Worm (Caenorhabditis elegans): ENCODE data around the gene ZC250.5.
A peak's percentile ranks its signal among the peaks of the same experiment; 100 is the strongest.

The ZC250.5 gene

ce11 chrV:5819903-5820302 lies 14.3 kb downstream of the ZC250.5 start:
- peak; percentile 75 for TF ChIP-seq elt-2 (tag; optimal IDR thresholded peaks at IDR 0.05)
- no peak for TF ChIP-seq nhr-23 (tag; optimal IDR thresholded peaks at IDR 0.05)
- TF ChIP-seq pqm-1 (tag; optimal IDR thresholded peaks at IDR 0.05), result peak; percentile 58

- TF ChIP-seq aly-2 (tag; optimal IDR thresholded peaks at IDR 0.05) (no peak), nhr-25 (tag; optimal IDR thresholded peaks at IDR 0.05) (no peak), R02D3.7 (tag; optimal IDR thresholded peaks at IDR 0.05) (no peak), ceh-28 (tag; optimal IDR thresholded peaks at IDR 0.05) (no peak), elt-3 (tag; optimal IDR thresholded peaks at IDR 0.05) (no peak), jun-1 (tag; optimal IDR thresholded peaks at IDR 0.05) (no peak), elt-1 (tag; optimal IDR thresholded peaks at IDR 0.05) (no peak)
These were observed 14.8 kb downstream of the ZC250.5 start for ce11 chrV:5820401-5820800.

DNA sequence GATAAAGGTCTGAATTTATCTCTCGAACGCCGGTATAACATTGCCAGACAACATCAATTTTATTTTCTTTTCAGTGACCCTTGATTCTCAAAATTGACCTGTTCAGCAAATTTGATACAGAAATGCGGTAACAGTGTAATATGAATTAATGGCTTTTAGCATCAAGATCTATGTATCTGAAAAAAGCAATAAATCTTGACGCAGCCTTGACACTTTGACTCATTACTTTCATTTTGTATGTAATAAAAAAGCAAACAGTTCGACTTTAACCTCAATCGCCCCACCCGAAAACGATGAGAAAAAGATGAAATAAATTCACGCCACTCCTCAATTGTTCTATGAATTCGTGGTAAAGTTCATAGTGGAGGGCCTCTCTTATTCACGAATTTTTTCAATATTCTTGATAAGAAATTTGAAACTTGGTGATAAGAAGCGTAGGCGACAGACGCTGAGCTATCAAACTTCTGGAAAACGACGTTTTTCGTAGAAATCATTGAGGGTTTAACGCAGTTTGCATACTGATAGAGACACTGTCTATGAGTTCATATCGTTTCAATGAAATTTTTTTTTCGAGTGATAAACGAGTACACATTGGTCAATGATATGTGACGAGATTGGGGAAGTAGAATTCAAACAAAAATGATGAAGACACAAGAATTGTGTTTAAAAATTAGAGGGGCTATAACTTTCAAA lies 16.0 kb downstream of the ZC250.5 start:
- TF ChIP-seq pqm-1 (tag; optimal IDR thresholded peaks at IDR 0.05), result peak; percentile 89
- no peak for TF ChIP-seq nhr-11 (tag; optimal IDR thresholded peaks at IDR 0.05)
- TF ChIP-seq eor-1 (tag; optimal IDR thresholded peaks at IDR 0.05), result no peak
- no peak for TF ChIP-seq elt-1 (tag; optimal IDR thresholded peaks at IDR 0.05)
- no peak for TF ChIP-seq R02D3.7 (tag; optimal IDR thresholded peaks at IDR 0.05)
- TF ChIP-seq sea-2 (GFP tag; optimal IDR thresholded peaks at IDR 0.05), result no peak
- TF ChIP-seq nhr-25 (tag; optimal IDR thresholded peaks at IDR 0.05), result peak; percentile 73
- TF ChIP-seq daf-12 (tag; optimal IDR thresholded peaks at IDR 0.05), result no peak
- no peak for TF ChIP-seq ceh-82 (tag; optimal IDR thresholded peaks at IDR 0.05)
- TF ChIP-seq nhr-67 (tag; optimal IDR thresholded peaks at IDR 0.05), result no peak
- no peak for TF ChIP-seq mdl-1 (tag; optimal IDR thresholded peaks at IDR 0.05)
- no peak for TF ChIP-seq nfya-1 (tag; optimal IDR thresholded peaks at IDR 0.05; ENCODE audit: insufficient read depth)
- no peak for TF ChIP-seq nhr-43 (tag; optimal IDR thresholded peaks at IDR 0.05; ENCODE audit: poor library complexity, severe bottlenecking)
- TF ChIP-seq elt-2 (tag; optimal IDR thresholded peaks at IDR 0.05), result peak; percentile 92
- TF ChIP-seq ztf-4 (tag; optimal IDR thresholded peaks at IDR 0.05), result no peak
- TF ChIP-seq unc-39 (tag; optimal IDR thresholded peaks at IDR 0.05), result no peak
- no peak for TF ChIP-seq fkh-10 (GFP tag; optimal IDR thresholded peaks at IDR 0.05)
- no peak for TF ChIP-seq lin-15B (tag; optimal IDR thresholded peaks at IDR 0.05)
- TF ChIP-seq mml-1 (tag; optimal IDR thresholded peaks at IDR 0.05), result no peak
- no peak for TF ChIP-seq skn-1 (tag; optimal IDR thresholded peaks at IDR 0.05)
- peak; percentile 67 for TF ChIP-seq nhr-23 (tag; optimal IDR thresholded peaks at IDR 0.05)
- no peak for TF ChIP-seq fkh-2 (tag; optimal IDR thresholded peaks at IDR 0.05)
- TF ChIP-seq pha-4 (tag; optimal IDR thresholded peaks at IDR 0.05), result no peak
- peak; percentile 28 for TF ChIP-seq ceh-28 (tag; optimal IDR thresholded peaks at IDR 0.05)
- no peak for TF ChIP-seq ZK546.5 (tag; optimal IDR thresholded peaks at IDR 0.05)
- no peak for TF ChIP-seq lsy-12 (tag; optimal IDR thresholded peaks at IDR 0.05)
- no peak for TF ChIP-seq lin-39 (tag; optimal IDR thresholded peaks at IDR 0.05)

DNA sequence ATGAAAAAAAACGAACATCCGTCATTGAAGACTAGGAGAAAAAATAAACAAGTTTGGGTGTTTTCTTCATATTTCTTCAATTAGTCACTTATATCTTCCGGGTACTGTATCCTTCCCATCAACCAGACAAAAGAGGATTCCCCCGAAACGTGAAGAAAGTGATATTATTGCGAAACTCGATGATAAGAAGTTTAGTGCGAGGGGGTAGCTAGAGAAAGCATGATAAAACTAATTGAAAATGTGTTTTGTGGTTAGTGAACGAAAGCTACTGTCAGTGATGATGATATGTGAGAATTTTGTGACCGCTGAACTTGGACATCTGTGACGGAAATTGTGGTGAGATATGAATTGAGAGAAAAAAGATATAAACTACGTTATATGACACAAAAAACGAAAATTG lies 17.4 kb downstream of the ZC250.5 start:
- no peak for TF ChIP-seq hmg-11 (tag; optimal IDR thresholded peaks at IDR 0.05)
- TF ChIP-seq nhr-77 (tag; optimal IDR thresholded peaks at IDR 0.05), result no peak
- no peak for TF ChIP-seq fkh-10 (GFP tag; optimal IDR thresholded peaks at IDR 0.05)
- TF ChIP-seq lin-39 (tag; optimal IDR thresholded peaks at IDR 0.05), result no peak
- no peak for TF ChIP-seq mml-1 (tag; optimal IDR thresholded peaks at IDR 0.05)
- TF ChIP-seq ZK546.5 (tag; optimal IDR thresholded peaks at IDR 0.05), result no peak
- peak; percentile 52 for TF ChIP-seq unc-62 (GFP tag; optimal IDR thresholded peaks at IDR 0.05)
- TF ChIP-seq nhr-23 (tag; optimal IDR thresholded peaks at IDR 0.05), result peak; percentile 96
- no peak for TF ChIP-seq ceh-9 (tag; optimal IDR thresholded peaks at IDR 0.05)
- TF ChIP-seq nhr-12 (tag; optimal IDR thresholded peaks at IDR 0.05), result no peak
- TF ChIP-seq fos-1 (tag; optimal IDR thresholded peaks at IDR 0.05), result peak; percentile 46
- TF ChIP-seq fkh-2 (tag; optimal IDR thresholded peaks at IDR 0.05), result no peak
- no peak for TF ChIP-seq elt-1 (tag; optimal IDR thresholded peaks at IDR 0.05)
- TF ChIP-seq nhr-237 (tag; optimal IDR thresholded peaks at IDR 0.05), result no peak
- no peak for TF ChIP-seq ztf-11 (tag; optimal IDR thresholded peaks at IDR 0.05)
- peak; percentile 64 to 95 (median 88) for TF ChIP-seq elt-3 (tag; optimal IDR thresholded peaks at IDR 0.05)
- no peak for TF ChIP-seq ztf-4 (tag; optimal IDR thresholded peaks at IDR 0.05)
- TF ChIP-seq nhr-67 (tag; optimal IDR thresholded peaks at IDR 0.05), result no peak
- TF ChIP-seq nhr-11 (tag; optimal IDR thresholded peaks at IDR 0.05), result no peak
- TF ChIP-seq skn-1 (tag; optimal IDR thresholded peaks at IDR 0.05), result no peak
- TF ChIP-seq aly-2 (tag; optimal IDR thresholded peaks at IDR 0.05), result no peak
- no peak for TF ChIP-seq pha-4 (tag; optimal IDR thresholded peaks at IDR 0.05)
- no peak for TF ChIP-seq ama-1 (optimal IDR thresholded peaks at IDR 0.05)
- peak; percentile 64 for TF ChIP-seq elt-2 (tag; optimal IDR thresholded peaks at IDR 0.05)
- TF ChIP-seq egl-5 (tag; optimal IDR thresholded peaks at IDR 0.05), result no peak
- no peak for TF ChIP-seq ceh-82 (tag; optimal IDR thresholded peaks at IDR 0.05)
- no peak for TF ChIP-seq nhr-28 (tag; optimal IDR thresholded peaks at IDR 0.05)
- TF ChIP-seq eor-1 (tag; optimal IDR thresholded peaks at IDR 0.05), result no peak
- peak; percentile 59 for TF ChIP-seq ceh-28 (tag; optimal IDR thresholded peaks at IDR 0.05)
- TF ChIP-seq tbx-2 (tag; optimal IDR thresholded peaks at IDR 0.05), result no peak
- TF ChIP-seq zag-1 (tag; optimal IDR thresholded peaks at IDR 0.05), result no peak
- no peak for TF ChIP-seq unc-39 (tag; optimal IDR thresholded peaks at IDR 0.05)
- TF ChIP-seq R02D3.7 (tag; optimal IDR thresholded peaks at IDR 0.05), result peak; percentile 9
- TF ChIP-seq nfya-1 (tag; optimal IDR thresholded peaks at IDR 0.05; ENCODE audit: insufficient read depth), result peak; percentile 35
- peak; percentile 61 for TF ChIP-seq egl-27 (tag; optimal IDR thresholded peaks at IDR 0.05)
- TF ChIP-seq jun-1 (tag; optimal IDR thresholded peaks at IDR 0.05), result no peak

All from whole organism, L3 larva.